Worm (Caenorhabditis elegans): ENCODE results near the gene C34B4.4.

Gene C34B4.4

DNA sequence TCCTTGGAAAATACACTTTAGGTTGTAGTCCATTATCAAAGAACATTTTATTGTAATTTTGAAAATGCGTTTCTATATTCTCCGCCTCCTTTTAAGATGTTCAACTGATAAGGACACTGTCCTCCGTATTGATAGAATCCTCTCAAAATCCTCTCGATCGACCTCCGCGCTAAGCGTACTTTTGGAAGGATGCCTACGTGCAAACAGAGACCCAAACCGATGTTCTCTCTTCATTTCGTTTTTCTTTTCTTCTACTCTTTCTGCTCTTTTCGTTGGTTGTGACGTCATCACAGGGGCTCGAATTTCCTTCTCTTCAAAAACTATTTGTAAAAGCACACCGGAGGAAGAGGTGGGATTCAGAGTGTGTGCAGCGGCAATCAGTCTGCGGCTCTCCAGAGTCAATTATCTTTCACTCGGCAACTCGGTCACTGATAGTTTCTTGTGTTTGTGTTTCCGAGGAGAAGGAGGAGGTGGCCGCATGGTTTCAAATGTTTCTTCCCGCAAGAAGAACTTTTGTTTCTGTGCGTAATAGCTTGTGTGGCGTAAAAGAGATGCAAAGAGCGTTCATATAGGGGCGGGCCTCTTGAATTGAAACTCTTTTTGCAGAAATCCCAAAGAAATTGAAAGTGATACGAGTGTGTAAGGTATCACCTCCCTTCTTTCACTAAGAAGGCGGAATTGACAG is 7.6 kb upstream of the C34B4.4 start, which contains the start of gene C34B4.2:
Gene C34B4.2 (plus strand): TSS at position 614 of the 685 bp plus-strand sequence.
- TF ChIP-seq cog-1 (tag; optimal IDR thresholded peaks at IDR 0.05), result peak; percentile 6
- TF ChIP-seq flt-1 (GFP tag; IDR thresholded peaks at IDR 0.05), result no peak

DNA sequence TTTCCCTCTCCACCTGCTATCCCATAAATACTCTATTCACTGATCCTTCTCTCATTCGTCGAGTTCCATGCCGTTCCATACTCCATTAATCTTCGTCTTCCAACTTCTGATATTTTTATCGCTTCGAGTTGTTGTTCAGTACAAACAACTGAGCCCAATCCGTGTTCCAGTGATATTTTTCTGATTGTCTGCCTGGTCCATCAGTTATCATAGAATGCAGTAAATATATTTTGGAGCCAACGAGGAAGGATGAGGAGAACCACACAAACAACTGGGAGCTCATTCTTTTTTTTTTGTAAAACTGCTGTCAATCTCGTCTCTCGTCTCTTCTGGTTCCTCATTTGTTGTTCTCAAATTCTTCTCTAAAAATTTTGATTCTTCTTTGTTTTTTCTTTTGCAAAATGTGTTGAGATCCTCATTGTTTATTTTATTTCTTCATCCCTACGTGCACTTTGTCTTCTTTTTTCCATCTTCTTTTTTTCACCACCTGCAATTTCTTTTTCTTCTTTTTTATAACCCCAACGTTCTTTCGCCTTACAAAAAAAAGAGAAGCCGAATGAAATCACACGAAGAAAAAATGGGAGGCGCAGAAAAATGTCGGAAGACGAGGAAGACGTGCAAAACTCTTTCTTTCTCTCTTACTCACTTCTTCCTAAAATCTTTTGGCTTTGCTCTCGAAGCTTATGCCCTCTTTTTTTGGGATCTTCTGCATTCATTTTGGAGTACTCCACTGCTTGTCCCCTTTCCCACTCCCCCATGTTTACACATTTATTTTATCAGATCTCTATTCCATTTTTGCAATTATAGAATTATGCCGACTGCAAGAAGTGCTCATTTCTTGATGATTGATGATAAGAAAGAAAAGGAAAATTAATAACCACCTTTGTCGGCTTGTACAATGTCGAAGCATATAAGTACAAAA is 6.2 kb upstream of the C34B4.4 start:
- no peak for TF ChIP-seq flt-1 (GFP tag; IDR thresholded peaks at IDR 0.05)
- no peak for TF ChIP-seq ztf-29 (GFP tag; IDR thresholded peaks at IDR 0.05)
- TF ChIP-seq klf-2 (GFP tag; conservative IDR thresholded peaks at IDR 0.05), result no peak
- TF ChIP-seq cog-1 (tag; optimal IDR thresholded peaks at IDR 0.05), result no peak
- no peak for TF ChIP-seq med-1 (GFP tag; optimal IDR thresholded peaks at IDR 0.05; ENCODE audit: insufficient read depth)
- no peak for TF ChIP-seq tab-1 (GFP tag; IDR thresholded peaks at IDR 0.05)

DNA sequence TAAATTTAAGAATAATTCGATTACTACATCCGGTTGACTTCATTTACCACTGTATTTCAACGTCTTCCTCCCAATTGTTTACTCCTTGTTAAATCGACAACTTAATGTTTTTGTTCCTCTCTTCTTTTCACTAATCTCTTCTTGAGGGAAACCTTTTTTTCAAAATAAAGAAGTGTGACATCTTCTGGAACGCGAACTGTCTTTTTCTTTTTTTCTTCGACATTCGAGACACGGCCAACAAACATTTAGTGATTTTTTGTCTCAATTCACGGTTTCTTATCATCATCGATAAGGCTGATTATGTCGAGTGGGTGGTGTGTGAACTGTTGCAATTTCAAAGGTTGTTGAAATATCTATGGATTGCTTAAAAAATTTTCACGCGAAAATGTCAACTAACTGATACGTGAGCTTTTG is 5.0 kb upstream of the C34B4.4 start:
- TF ChIP-seq T22C8.4 (GFP tag; IDR thresholded peaks at IDR 0.05) (no peak), med-1 (GFP tag; optimal IDR thresholded peaks at IDR 0.05; ENCODE audit: insufficient read depth) (no peak)

DNA sequence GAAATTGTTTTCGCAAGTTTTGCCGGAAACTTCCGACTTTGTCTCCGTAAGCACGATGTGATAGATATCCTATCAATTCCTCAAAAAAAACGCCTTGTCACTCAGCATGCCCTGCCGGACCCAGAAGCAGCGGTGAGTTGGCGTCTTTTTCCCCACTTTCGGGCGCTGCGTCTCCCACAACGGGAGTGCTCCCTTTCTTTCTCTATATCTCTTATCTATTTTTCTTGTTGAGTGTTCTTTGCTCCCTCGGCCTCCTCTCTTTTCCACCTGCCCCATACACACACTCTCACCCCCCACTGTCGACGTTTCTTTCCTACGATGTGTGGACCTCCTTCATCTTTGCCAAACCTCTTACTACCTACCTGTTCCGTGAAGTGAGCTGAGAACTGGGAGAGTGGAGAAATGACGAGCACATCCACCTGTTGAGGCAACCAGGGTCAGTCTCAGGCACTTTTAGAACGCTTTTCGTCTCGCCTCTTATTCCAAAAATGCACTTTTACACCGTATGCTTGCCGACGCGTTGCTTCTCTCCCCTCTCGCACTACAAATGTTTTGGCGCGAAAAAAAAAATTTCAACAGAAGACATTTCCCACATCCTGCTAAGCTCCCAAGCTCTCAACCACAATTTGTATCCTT is 4.2 kb upstream of the C34B4.4 start:
- TF ChIP-seq klf-2 (GFP tag; conservative IDR thresholded peaks at IDR 0.05) (0 out of 2 replicates have a peak, but pooled peaks have one; percentile 29), med-1 (GFP tag; optimal IDR thresholded peaks at IDR 0.05; ENCODE audit: insufficient read depth) (no peak), cog-1 (tag; optimal IDR thresholded peaks at IDR 0.05) (peak; percentile 30), ztf-23 (GFP tag; IDR thresholded peaks at IDR 0.05) (no peak)

DNA sequence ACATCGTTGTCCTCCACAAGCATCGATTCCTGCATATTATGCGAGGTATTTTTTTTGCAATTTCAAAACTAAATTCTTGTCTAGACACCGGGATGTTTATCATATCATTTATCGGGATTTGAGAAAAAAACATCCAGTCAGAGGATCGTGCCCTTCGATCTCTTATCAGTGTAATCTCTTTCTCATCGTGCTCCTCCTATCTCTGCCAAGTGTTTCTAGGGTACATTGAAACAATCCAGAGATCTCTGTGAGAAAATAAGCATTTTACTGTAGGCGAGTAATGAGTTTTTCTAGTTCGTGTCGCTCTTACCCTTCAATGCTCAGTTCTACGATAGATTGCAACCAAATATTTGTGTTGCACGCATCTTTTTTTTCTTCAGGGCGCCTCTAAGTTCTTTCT is 1.7 kb upstream of the C34B4.4 start:
- no peak for TF ChIP-seq flt-1 (GFP tag; IDR thresholded peaks at IDR 0.05)
- TF ChIP-seq ztf-23 (GFP tag; IDR thresholded peaks at IDR 0.05), result 0 out of 2 replicates have a peak, but pooled peaks have one; percentile 18

DNA sequence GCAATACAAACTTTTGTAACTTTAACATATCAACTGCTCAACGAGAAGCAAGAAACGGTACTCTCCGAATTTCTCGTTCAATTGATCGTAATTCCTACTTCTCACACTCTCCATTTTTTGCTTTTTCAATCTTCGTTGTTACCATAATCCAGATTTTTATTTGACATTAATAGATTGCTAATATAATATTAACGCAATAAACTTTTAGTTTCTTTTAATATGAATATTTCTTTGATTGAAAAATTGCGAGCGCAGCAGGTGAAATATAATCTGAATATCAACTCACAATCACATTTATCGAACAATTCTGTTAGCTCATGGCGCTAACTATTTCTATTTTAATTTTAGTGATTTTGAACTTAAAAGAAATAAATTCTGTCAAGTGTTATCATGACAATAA is 2.1 kb downstream of the C34B4.4 start, which contains the start of gene lurp-4:
Gene lurp-4 (plus strand): TSS at position 301 of the 400 bp plus-strand sequence.
- TF ChIP-seq ztf-23 (GFP tag; IDR thresholded peaks at IDR 0.05) (no peak), cog-1 (tag; optimal IDR thresholded peaks at IDR 0.05) (no peak), med-1 (GFP tag; optimal IDR thresholded peaks at IDR 0.05; ENCODE audit: insufficient read depth) (no peak), ref-1 (GFP tag; conservative IDR thresholded peaks at IDR 0.05) (no peak), klf-2 (GFP tag; conservative IDR thresholded peaks at IDR 0.05) (no peak), ztf-29 (GFP tag; IDR thresholded peaks at IDR 0.05) (no peak), tab-1 (GFP tag; IDR thresholded peaks at IDR 0.05) (no peak), flt-1 (GFP tag; IDR thresholded peaks at IDR 0.05) (no peak), T22C8.4 (GFP tag; IDR thresholded peaks at IDR 0.05) (no peak)

DNA sequence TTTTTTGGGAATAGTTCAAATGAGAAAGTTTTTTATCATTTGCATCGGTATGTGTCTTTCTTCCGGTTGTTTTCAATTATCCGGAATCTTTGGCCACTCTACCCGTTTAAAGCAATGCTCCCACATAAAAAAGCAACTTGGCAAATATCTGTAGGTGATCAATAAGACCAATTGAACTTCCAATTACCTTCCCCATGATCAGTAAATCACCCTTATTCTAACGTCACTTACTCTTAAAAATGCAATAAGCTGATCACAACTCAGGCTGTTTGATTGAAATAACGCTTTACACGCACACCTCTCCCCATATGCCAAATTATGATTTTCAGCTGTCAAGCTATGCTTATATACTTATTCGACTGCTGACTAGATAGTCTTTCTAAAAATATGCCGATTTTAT is 5.4 kb downstream of the C34B4.4 start, which contains the start of gene C34B4.5:
Gene C34B4.5 (plus strand): TSS at position 301 of the 400 bp plus-strand sequence.
- no peak for TF ChIP-seq ztf-29 (GFP tag; IDR thresholded peaks at IDR 0.05)
- no peak for TF ChIP-seq ztf-23 (GFP tag; IDR thresholded peaks at IDR 0.05)
- TF ChIP-seq cog-1 (tag; optimal IDR thresholded peaks at IDR 0.05), result no peak
- no peak for TF ChIP-seq klf-2 (GFP tag; conservative IDR thresholded peaks at IDR 0.05)
- no peak for TF ChIP-seq flt-1 (GFP tag; IDR thresholded peaks at IDR 0.05)
- TF ChIP-seq T22C8.4 (GFP tag; IDR thresholded peaks at IDR 0.05), result no peak
- no peak for TF ChIP-seq med-1 (GFP tag; optimal IDR thresholded peaks at IDR 0.05; ENCODE audit: insufficient read depth)
- TF ChIP-seq tab-1 (GFP tag; IDR thresholded peaks at IDR 0.05), result no peak
- TF ChIP-seq ref-1 (GFP tag; conservative IDR thresholded peaks at IDR 0.05), result no peak

DNA sequence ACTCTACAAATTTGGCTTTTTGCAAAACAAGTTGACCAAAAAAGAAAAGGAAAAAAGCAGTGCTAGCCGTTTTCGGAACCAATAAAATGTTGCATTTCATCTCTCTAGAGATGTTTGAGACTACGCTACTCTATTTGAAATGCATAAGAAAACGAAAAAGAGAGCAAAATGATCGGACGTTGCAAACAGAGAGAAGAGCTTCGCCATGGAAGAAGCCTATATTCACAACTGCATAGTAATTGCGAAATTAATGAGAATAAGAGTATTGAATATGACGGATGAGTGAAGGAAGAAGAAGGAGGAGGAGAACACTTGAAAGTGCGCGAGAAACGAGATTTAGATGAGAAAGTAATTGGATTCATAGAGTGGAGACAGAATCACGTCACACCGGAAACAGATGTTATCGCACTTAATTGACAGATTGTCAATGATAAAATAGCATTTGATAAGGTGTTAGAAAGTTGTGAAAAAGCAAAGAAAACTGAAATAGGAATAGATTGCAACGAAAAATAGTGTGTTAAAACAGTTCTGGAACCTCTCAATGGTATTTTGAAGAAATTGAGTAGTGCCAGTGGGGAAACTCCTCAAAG is 15.7 kb downstream of the C34B4.4 start:
- TF ChIP-seq T22C8.4 (GFP tag; IDR thresholded peaks at IDR 0.05) (no peak), flt-1 (GFP tag; IDR thresholded peaks at IDR 0.05) (no peak), ztf-29 (GFP tag; IDR thresholded peaks at IDR 0.05) (no peak), med-1 (GFP tag; optimal IDR thresholded peaks at IDR 0.05; ENCODE audit: insufficient read depth) (no peak), cog-1 (tag; optimal IDR thresholded peaks at IDR 0.05) (no peak), klf-2 (GFP tag; conservative IDR thresholded peaks at IDR 0.05) (no peak), ref-1 (GFP tag; conservative IDR thresholded peaks at IDR 0.05) (no peak)

DNA sequence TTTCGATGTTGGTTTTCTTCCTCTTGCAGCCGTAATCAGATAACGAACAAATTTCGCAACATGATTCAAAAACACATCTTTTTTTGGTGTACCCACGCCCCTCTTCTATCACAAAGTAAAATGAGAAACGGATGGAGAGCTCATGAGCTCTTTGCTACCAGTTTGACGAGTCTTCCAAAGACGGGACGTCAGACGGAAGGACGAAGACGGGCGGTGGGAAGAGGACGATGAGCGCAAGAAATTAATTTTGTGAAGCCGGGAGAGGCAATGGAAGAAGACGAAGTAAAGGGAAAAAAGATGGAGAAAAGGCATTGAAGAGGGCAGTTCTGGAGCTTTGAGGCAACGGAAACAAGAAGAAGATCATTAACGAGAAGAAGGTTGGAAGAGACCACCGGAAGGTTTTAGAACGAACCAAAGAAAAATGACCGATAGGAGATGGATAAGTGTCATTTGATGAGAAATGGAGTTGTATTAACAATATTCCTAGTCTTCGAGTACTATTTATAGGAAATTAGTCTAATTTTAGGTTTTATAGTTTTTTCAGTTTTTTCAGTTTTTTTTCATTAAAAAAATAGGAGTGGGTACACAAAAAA is 21.5 kb downstream of the C34B4.4 start:
- TF ChIP-seq T22C8.4 (GFP tag; IDR thresholded peaks at IDR 0.05), result no peak
- TF ChIP-seq ztf-23 (GFP tag; IDR thresholded peaks at IDR 0.05), result no peak
- no peak for TF ChIP-seq klf-2 (GFP tag; conservative IDR thresholded peaks at IDR 0.05)
- no peak for TF ChIP-seq med-1 (GFP tag; optimal IDR thresholded peaks at IDR 0.05; ENCODE audit: insufficient read depth)
- no peak for TF ChIP-seq cog-1 (tag; optimal IDR thresholded peaks at IDR 0.05)
- no peak for TF ChIP-seq ref-1 (GFP tag; conservative IDR thresholded peaks at IDR 0.05)
- TF ChIP-seq tab-1 (GFP tag; IDR thresholded peaks at IDR 0.05), result no peak
- no peak for TF ChIP-seq ztf-29 (GFP tag; IDR thresholded peaks at IDR 0.05)
- TF ChIP-seq flt-1 (GFP tag; IDR thresholded peaks at IDR 0.05), result no peak
